Fruit fly (Drosophila melanogaster) whole organism, prepupa: ENCODE results near the gene obst-I.

Experiments
- CG10669 ChIP-seq: fragments of 200-800 bp; sonication (Bioruptor generic); optimal IDR thresholded peaks from 3 replicates; lab custom pipeline; 2018; ENCODE audit warnings: missing biosample characterization, mild to moderate bottlenecking, missing genetic modification characterization, moderate library complexity
- CG11294 ChIP-seq: fragments of 200-800 bp; sonication (Bioruptor generic); IDR thresholded peaks from 2 replicates; pipeline ENCODE4 v1.3.6; 2022; ENCODE audit warnings: missing biosample characterization, missing genetic modification characterization
- CG11902 ChIP-seq: fragments of 200-800 bp; sonication (Bioruptor generic); optimal IDR thresholded peaks from 3 replicates; lab custom pipeline; 2016; ENCODE audit warnings: missing biosample characterization, missing genetic modification characterization
- CG6854 ChIP-seq: fragments of 200-800 bp; sonication (Bioruptor generic); optimal IDR thresholded peaks from 2 replicates; lab custom pipeline; 2017; ENCODE audit warnings: missing biosample characterization, mild to moderate bottlenecking, missing genetic modification characterization
- Hr39 ChIP-seq: fragments of 200-800 bp; sonication (Bioruptor generic); optimal IDR thresholded peaks from 2 replicates; lab custom pipeline; 2016; ENCODE audit warnings: missing biosample characterization, missing genetic modification characterization
- Lpt ChIP-seq: fragments of 200-800 bp; sonication (Bioruptor generic); optimal IDR thresholded peaks from 3 replicates; lab custom pipeline; 2016; ENCODE audit warnings: missing biosample characterization, missing genetic modification characterization
- OdsH ChIP-seq: fragments of 200-800 bp; sonication (Bioruptor generic); optimal IDR thresholded peaks from 3 replicates; lab custom pipeline; 2016; ENCODE audit warnings: missing biosample characterization, missing genetic modification characterization
- fd59A ChIP-seq: fragments of 200-800 bp; sonication (Bioruptor generic); optimal IDR thresholded peaks from 2 replicates; lab custom pipeline; 2017; ENCODE audit warnings: missing biosample characterization, mild to moderate bottlenecking, missing genetic modification characterization, missing genetic modification reagents
- fkh ChIP-seq: fragments of 200-800 bp; sonication (Bioruptor generic); optimal IDR thresholded peaks from 3 replicates; lab custom pipeline; 2017; ENCODE audit warnings: missing biosample characterization, mild to moderate bottlenecking, missing genetic modification characterization, moderate library complexity

DNA sequence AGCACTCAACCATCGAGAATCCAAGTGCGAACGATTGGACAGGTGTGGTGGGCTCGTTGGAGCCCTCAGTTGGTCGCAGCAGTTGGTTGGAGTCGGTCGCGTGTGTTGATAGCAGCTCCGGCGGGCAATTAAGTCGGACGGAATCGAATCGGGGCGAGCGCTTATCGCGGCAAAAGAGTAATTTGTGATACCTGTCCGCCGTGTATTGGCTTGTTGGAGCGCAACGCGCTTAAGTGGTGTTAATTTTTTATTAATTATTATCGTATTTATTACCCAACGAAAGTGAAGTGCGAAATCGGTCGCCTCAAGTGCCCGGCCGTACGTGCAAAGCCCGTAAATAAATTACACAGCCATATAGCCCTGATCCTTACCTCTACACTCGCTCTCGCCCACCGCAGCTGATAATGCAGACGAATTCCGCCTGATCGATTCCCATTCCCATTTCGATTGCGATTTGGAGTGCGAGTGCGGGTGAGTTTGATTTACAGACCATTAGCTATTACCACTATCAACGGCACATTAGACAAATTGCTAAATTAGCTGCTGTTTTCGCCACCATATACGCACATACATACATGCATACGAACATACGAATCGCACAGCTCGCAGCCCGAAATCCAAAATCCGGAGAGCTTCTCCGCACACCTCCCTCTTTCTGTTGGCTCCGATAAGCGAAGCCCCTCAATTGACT is 30.0 kb upstream of the obst-I start, which contains the start of gene ACXD:
- TF ChIP-seq CG6854 (GFP tag; lab: Kevin White, UChicago): no peak
- TF ChIP-seq Hr39: no peak
- no peak for TF ChIP-seq CG11294
- TF ChIP-seq OdsH (GFP tag; lab: Kevin White, UChicago): no peak
- no peak for TF ChIP-seq fkh (GFP tag; lab: Kevin White, UChicago)
- no peak for TF ChIP-seq CG11902 (GFP tag; lab: Kevin White, UChicago)
- no peak for TF ChIP-seq CG10669 (GFP tag; lab: Kevin White, UChicago)
- no peak for TF ChIP-seq fd59A
- TF ChIP-seq Lpt (GFP tag; lab: Kevin White, UChicago): no peak
